Worm (Caenorhabditis elegans) whole organism, midembryonic: ENCODE measurements around the gene snfc-5.

ENCODE experiments used
- T22C8.4 ChIP-seq: fragments of 200-800 bp; sonication (Bioruptor generic); IDR thresholded peaks from 2 replicates; pipeline ENCODE4 v1.3.6; 2022; ENCODE audit warnings: missing genetic modification characterization, missing compliant biosample characterization
- cog-1 ChIP-seq: sonication (generic microtip); optimal IDR thresholded peaks from 2 replicates; lab custom pipeline; 2016; ENCODE audit warnings: missing genetic modification characterization, missing compliant biosample characterization
- flt-1 ChIP-seq: fragments of 200-800 bp; sonication (Bioruptor generic); IDR thresholded peaks from 2 replicates; pipeline ENCODE4 v1.3.6; 2022; ENCODE audit warnings: missing genetic modification characterization, missing compliant biosample characterization
- klf-2 ChIP-seq: fragments of 200-800 bp; sonication (Bioruptor generic); conservative IDR thresholded peaks from 2 replicates; pipeline ENCODE4 v1.3.6; 2022; ENCODE audit warnings: missing genetic modification reagents, missing genetic modification characterization, missing compliant biosample characterization
- med-1 ChIP-seq: sonication (generic microtip); optimal IDR thresholded peaks from 2 replicates; lab custom pipeline; 2017; ENCODE audit warnings: missing genetic modification characterization, mild to moderate bottlenecking, missing compliant biosample characterization, antibody characterized with exemption, missing genetic modification reagents; ENCODE audit not compliant: insufficient read depth
- ref-1 ChIP-seq: fragments of 200-800 bp; sonication (Bioruptor generic); conservative IDR thresholded peaks from 2 replicates; pipeline ENCODE4 v1.3.6; 2022; ENCODE audit warnings: missing genetic modification reagents, missing genetic modification characterization, missing compliant biosample characterization
- tab-1 ChIP-seq: fragments of 200-800 bp; sonication (Bioruptor generic); IDR thresholded peaks from 2 replicates; pipeline ENCODE4 v1.3.6; 2022; ENCODE audit warnings: missing genetic modification characterization, missing compliant biosample characterization
- ztf-23 ChIP-seq: fragments of 200-800 bp; sonication (Bioruptor generic); IDR thresholded peaks from 2 replicates; pipeline ENCODE4 v1.3.6; 2022; ENCODE audit warnings: missing genetic modification reagents, missing genetic modification characterization, missing compliant biosample characterization
- ztf-29 ChIP-seq: fragments of 200-800 bp; sonication (Bioruptor generic); IDR thresholded peaks from 2 replicates; pipeline ENCODE4 v1.3.6; 2022; ENCODE audit warnings: missing genetic modification reagents, missing genetic modification characterization, missing compliant biosample characterization

DNA sequence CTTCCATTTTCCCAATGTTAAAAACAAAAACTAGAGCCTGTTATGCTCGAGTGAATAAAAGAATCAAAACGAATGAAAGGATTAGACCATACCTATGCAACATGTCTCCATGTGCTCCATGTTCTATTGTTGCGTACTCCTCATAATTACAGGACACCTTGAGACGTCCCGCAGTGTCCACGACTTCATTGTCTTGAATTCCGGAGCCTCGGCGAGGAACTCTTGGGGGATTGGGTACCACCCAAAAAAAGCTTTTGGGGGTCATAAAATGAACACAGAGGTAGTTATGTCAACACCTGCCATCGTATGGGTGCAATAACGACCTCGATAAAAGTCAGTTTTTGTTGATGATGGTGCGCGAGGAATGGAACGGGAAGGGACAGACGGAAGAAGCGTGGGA is 50.3 kb downstream of the snfc-5 start:
- no peak for TF ChIP-seq ztf-29 (GFP tag; lab: Robert Waterston, UW)
- no peak for TF ChIP-seq med-1 (GFP tag; lab: Kevin White, UChicago)
- TF ChIP-seq flt-1 (GFP tag; lab: Robert Waterston, UW): no peak
- no peak for TF ChIP-seq T22C8.4 (GFP tag; lab: Robert Waterston, UW)
- TF ChIP-seq klf-2 (GFP tag; lab: Robert Waterston, UW): no peak
- no peak for TF ChIP-seq cog-1 (tag; lab: Kevin White, UChicago)
- no peak for TF ChIP-seq ztf-23 (GFP tag; lab: Robert Waterston, UW)
- no peak for TF ChIP-seq tab-1 (GFP tag; lab: Robert Waterston, UW)
- no peak for TF ChIP-seq ref-1 (GFP tag; lab: Robert Waterston, UW)
